Worm (Caenorhabditis elegans): Measurements from ENCODE around the gene F14F7.4.

Gene F14F7.4

DNA sequence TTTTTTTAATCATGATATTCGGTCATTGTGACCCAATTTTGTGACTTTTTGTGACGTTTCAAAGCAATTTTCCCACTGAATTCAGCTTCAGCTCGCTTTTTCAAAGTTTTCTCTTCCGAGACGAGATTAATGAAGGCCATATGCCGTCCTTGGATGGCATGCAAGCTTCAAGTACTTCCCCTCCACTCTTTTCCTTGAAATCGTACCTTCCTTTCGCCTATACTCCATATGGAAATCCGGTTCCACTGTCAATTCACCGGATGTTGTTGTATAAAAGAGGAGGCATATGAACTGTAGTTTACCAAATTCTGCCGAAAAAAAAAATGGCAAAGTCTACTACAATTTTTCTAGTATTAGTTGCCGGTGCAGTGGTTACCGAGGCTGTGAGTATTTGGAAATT lies 48.7 kb downstream of the F14F7.4 start, which contains the start of gene ZK1010.4:
ZK1010.4 (plus strand) TSS at position 301 of the 400 bp plus-strand sequence.
- TF ChIP-seq ztf-11 (tag; optimal IDR thresholded peaks at IDR 0.05): no peak
- no peak for TF ChIP-seq pqm-1 (tag; optimal IDR thresholded peaks at IDR 0.05)
- no peak for TF ChIP-seq nhr-237 (tag; optimal IDR thresholded peaks at IDR 0.05)
- TF ChIP-seq nhr-77 (tag; optimal IDR thresholded peaks at IDR 0.05): no peak

DNA sequence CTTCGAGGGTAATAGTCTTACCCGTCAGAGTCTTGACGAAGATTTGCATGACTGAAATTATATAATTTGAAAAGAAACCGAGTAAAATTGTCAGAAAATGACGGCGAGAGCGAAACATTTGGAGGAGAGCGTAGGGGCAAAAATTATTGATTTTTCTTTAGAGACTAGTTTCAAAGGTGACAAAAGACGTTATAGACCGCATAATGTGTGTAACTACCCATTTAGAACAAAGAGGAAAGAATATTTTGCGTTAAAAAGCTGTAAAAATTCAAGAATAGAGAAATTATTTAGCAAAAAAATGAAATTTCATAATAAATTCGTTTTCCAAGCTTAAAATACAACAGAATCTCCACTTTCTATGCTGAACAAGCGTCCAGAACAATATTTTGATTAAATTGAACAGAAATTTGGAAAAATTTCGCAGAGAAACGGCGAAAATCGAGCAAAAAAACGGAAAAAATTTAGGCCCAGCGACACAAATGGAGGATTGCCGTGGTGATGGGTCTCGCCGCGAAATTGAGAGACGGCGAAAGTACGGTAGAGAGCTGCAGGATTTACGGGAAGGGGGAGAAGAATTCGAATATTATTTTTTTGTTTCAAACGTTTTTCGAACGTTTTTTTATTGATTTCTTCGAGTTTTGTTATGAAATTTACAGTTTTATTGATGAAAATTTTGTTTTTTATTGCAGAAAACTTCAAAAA lies 50.9 kb downstream of the F14F7.4 start, which contains the start of the genes ubq-2 and frg-1:
ubq-2 (minus strand) TSS at position 51 of the 702 bp plus-strand sequence.
frg-1 (plus strand) TSS at position 690 of the 702 bp plus-strand sequence.
- TF ChIP-seq nhr-23 (tag; optimal IDR thresholded peaks at IDR 0.05): peak; percentile 80
- peak; percentile 76 for TF ChIP-seq nhr-25 (tag; optimal IDR thresholded peaks at IDR 0.05)
- no peak for TF ChIP-seq nhr-28 (tag; optimal IDR thresholded peaks at IDR 0.05)
- TF ChIP-seq nhr-11 (tag; optimal IDR thresholded peaks at IDR 0.05): peak; percentile 53
- no peak for TF ChIP-seq eor-1 (tag; optimal IDR thresholded peaks at IDR 0.05)
- no peak for TF ChIP-seq fkh-2 (tag; optimal IDR thresholded peaks at IDR 0.05)
- TF ChIP-seq daf-12 (tag; optimal IDR thresholded peaks at IDR 0.05): no peak
- no peak for TF ChIP-seq nhr-67 (tag; optimal IDR thresholded peaks at IDR 0.05)
- no peak for TF ChIP-seq mml-1 (tag; optimal IDR thresholded peaks at IDR 0.05)
- peak; percentile 13 for TF ChIP-seq zag-1 (tag; optimal IDR thresholded peaks at IDR 0.05)
- TF ChIP-seq elt-3 (tag; optimal IDR thresholded peaks at IDR 0.05): no peak
- peak; percentile 62 for TF ChIP-seq tbx-2 (tag; optimal IDR thresholded peaks at IDR 0.05)
- peak; percentile 92 for TF ChIP-seq pha-4 (tag; optimal IDR thresholded peaks at IDR 0.05)
- peak; percentile 68 for TF ChIP-seq ceh-28 (tag; optimal IDR thresholded peaks at IDR 0.05)
- peak; percentile 95 for TF ChIP-seq lin-39 (tag; optimal IDR thresholded peaks at IDR 0.05)
- TF ChIP-seq ceh-82 (tag; optimal IDR thresholded peaks at IDR 0.05): no peak
- peak; percentile 67 for TF ChIP-seq pqm-1 (tag; optimal IDR thresholded peaks at IDR 0.05)
- peak; percentile 54 for TF ChIP-seq ama-1 (optimal IDR thresholded peaks at IDR 0.05)
- TF ChIP-seq nfya-1 (tag; optimal IDR thresholded peaks at IDR 0.05; ENCODE audit: insufficient read depth): peak; percentile 97
- TF ChIP-seq fos-1 (tag; optimal IDR thresholded peaks at IDR 0.05): peak; percentile 13
- no peak for TF ChIP-seq ceh-9 (tag; optimal IDR thresholded peaks at IDR 0.05)
- peak; percentile 55 for TF ChIP-seq egl-5 (tag; optimal IDR thresholded peaks at IDR 0.05)
- TF ChIP-seq unc-39 (tag; optimal IDR thresholded peaks at IDR 0.05): no peak
- TF ChIP-seq ztf-11 (tag; optimal IDR thresholded peaks at IDR 0.05): no peak
- TF ChIP-seq jun-1 (tag; optimal IDR thresholded peaks at IDR 0.05): peak; percentile 71
- peak; percentile 15 for TF ChIP-seq ZK546.5 (tag; optimal IDR thresholded peaks at IDR 0.05)
- TF ChIP-seq elt-1 (tag; optimal IDR thresholded peaks at IDR 0.05): no peak
- TF ChIP-seq nhr-76 (tag; optimal IDR thresholded peaks at IDR 0.05): no peak
- peak; percentile 56 for TF ChIP-seq elt-2 (tag; optimal IDR thresholded peaks at IDR 0.05)
- TF ChIP-seq sea-2 (GFP tag; optimal IDR thresholded peaks at IDR 0.05): no peak
- TF ChIP-seq lsy-12 (tag; optimal IDR thresholded peaks at IDR 0.05): peak; percentile 92
- no peak for TF ChIP-seq ztf-4 (tag; optimal IDR thresholded peaks at IDR 0.05)
- no peak for TF ChIP-seq mdl-1 (tag; optimal IDR thresholded peaks at IDR 0.05)
- no peak for TF ChIP-seq unc-62 (GFP tag; optimal IDR thresholded peaks at IDR 0.05)
- peak; percentile 88 for TF ChIP-seq lin-15B (tag; optimal IDR thresholded peaks at IDR 0.05)
- no peak for TF ChIP-seq nhr-77 (tag; optimal IDR thresholded peaks at IDR 0.05)
- peak; percentile 85 for TF ChIP-seq hmg-11 (tag; optimal IDR thresholded peaks at IDR 0.05)
- TF ChIP-seq R02D3.7 (tag; optimal IDR thresholded peaks at IDR 0.05): peak; percentile 99
- peak; percentile 66 for TF ChIP-seq skn-1 (tag; optimal IDR thresholded peaks at IDR 0.05)
- TF ChIP-seq aly-2 (tag; optimal IDR thresholded peaks at IDR 0.05): no peak
- TF ChIP-seq ceh-16 (tag; optimal IDR thresholded peaks at IDR 0.05): no peak
- peak; percentile 11 for TF ChIP-seq snpc-4 (tag; optimal IDR thresholded peaks at IDR 0.05)
- no peak for TF ChIP-seq egl-27 (tag; optimal IDR thresholded peaks at IDR 0.05)
- TF ChIP-seq nhr-43 (tag; optimal IDR thresholded peaks at IDR 0.05; ENCODE audit: poor library complexity, severe bottlenecking): peak; percentile 76
